Fruit fly (Drosophila melanogaster) whole organism, adult: ENCODE measurements around the gene CG12035.

ENCODE experiments used
- CG11617 ChIP-seq: fragments of 200-800 bp; sonication (Bioruptor generic); optimal IDR thresholded peaks from 2 replicates; lab custom pipeline; 2017; ENCODE audit warnings: mild to moderate bottlenecking, missing biosample characterization, missing genetic modification reagents, missing genetic modification characterization
- CG12768 ChIP-seq: fragments of 200-800 bp; sonication (Bioruptor generic); optimal IDR thresholded peaks from 2 replicates; lab custom pipeline; 2017; ENCODE audit warnings: missing biosample characterization, missing genetic modification characterization, mild to moderate bottlenecking, moderate library complexity, missing genetic modification reagents
- CG1620 ChIP-seq: fragments of 200-800 bp; sonication (Bioruptor generic); optimal IDR thresholded peaks from 2 replicates; lab custom pipeline; 2016; ENCODE audit warnings: missing biosample characterization, missing genetic modification characterization
- CG33017 ChIP-seq: fragments of 200-800 bp; sonication (Bioruptor generic); optimal IDR thresholded peaks from 2 replicates; lab custom pipeline; 2018; ENCODE audit warnings: missing biosample characterization, mild to moderate bottlenecking, missing genetic modification characterization, moderate library complexity
- CG7101 ChIP-seq: fragments of 200-800 bp; sonication (Bioruptor generic); optimal IDR thresholded peaks from 2 replicates; lab custom pipeline; 2018; ENCODE audit warnings: missing biosample characterization, mild to moderate bottlenecking, missing genetic modification characterization, moderate library complexity
- Clk ChIP-seq: fragments of 200-800 bp; sonication (Bioruptor generic); optimal IDR thresholded peaks from 2 replicates; lab custom pipeline; 2017; ENCODE audit warnings: missing biosample characterization, missing genetic modification characterization
- Crg-1 ChIP-seq: fragments of 200-800 bp; sonication (Bioruptor generic); optimal IDR thresholded peaks from 2 replicates; lab custom pipeline; 2016; ENCODE audit warnings: missing biosample characterization, missing genetic modification characterization
- Hr96 ChIP-seq: fragments of 200-800 bp; sonication (Bioruptor generic); optimal IDR thresholded peaks from 2 replicates; lab custom pipeline; 2016; ENCODE audit warnings: missing biosample characterization, missing genetic modification characterization
- Mnt ChIP-seq: fragments of 200-800 bp; sonication (Bioruptor generic); optimal IDR thresholded peaks from 2 replicates; lab custom pipeline; 2016; ENCODE audit warnings: missing biosample characterization, mild to moderate bottlenecking, missing genetic modification characterization
- kay ChIP-seq: fragments of 200-800 bp; sonication (Bioruptor generic); peaks from one replicate; lab custom pipeline; 2016; ENCODE audit warnings: missing biosample characterization, missing genetic modification characterization, borderline replicate concordance
- ovo ChIP-seq: fragments of 200-800 bp; sonication (Bioruptor generic); optimal IDR thresholded peaks from 2 replicates; lab custom pipeline; 2016; ENCODE audit warnings: missing biosample characterization, missing genetic modification characterization
- toe ChIP-seq: fragments of 200-800 bp; sonication (Bioruptor generic); optimal IDR thresholded peaks from 2 replicates; lab custom pipeline; 2016; ENCODE audit warnings: missing biosample characterization, missing genetic modification characterization

DNA sequence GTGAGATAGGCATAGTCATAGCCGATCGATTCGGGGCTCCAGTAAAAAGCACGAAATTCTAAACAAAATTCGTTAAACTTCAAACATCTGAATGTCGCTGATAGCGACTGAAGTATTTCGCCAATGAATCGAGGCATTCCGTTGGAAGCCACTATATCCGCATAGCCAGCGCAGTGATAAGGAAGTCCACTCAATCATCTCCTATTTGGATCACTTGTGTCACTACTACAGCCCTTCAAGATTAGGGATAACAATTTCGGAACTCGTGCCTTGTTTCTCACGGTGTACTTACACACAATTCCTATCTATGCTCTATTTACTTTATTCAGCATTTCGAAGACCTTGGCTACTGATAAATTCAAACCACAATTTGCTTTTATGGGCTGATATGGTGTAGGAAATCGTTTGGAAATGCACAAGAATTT is 13.7 kb downstream of the CG12035 start, which contains the start of gene PIG-Wb:
- TF ChIP-seq CG11617: no peak
- TF ChIP-seq Mnt (GFP tag; lab: Kevin White, UChicago): no peak
- no peak for TF ChIP-seq CG7101 (tag; lab: Kevin White, UChicago)
- no peak for TF ChIP-seq Hr96 (GFP tag; lab: Kevin White, UChicago)
- TF ChIP-seq CG1620 (GFP tag; lab: Kevin White, UChicago): no peak
- TF ChIP-seq ovo (GFP tag; lab: Kevin White, UChicago): no peak
- TF ChIP-seq CG12768 (GFP tag; lab: Kevin White, UChicago): peak; percentile 25
- TF ChIP-seq toe (GFP tag; lab: Kevin White, UChicago): no peak
- TF ChIP-seq CG33017 (tag; lab: Kevin White, UChicago): no peak
- TF ChIP-seq Clk: no peak
- no peak for TF ChIP-seq kay (GFP tag; lab: Kevin White, UChicago)
- no peak for TF ChIP-seq Crg-1
